Fruit fly (Drosophila melanogaster): ENCODE measurements around the gene CG17075.

The CG17075 gene

dm6 chr2L:267441-268089 is at the start of gene CG17075 (continued):
- TF ChIP-seq pfk (GFP tag; optimal IDR thresholded peaks at IDR 0.05): no peak
- TF ChIP-seq CG17385 (GFP tag; optimal IDR thresholded peaks at IDR 0.05): peak; percentile 92
- peak; percentile 94 for TF ChIP-seq tin (GFP tag; optimal IDR thresholded peaks at IDR 0.05)
- no peak for TF ChIP-seq vnd (GFP tag; IDR thresholded peaks at IDR 0.05; ENCODE audit: partially characterized antibody)
- peak; percentile 92 for TF ChIP-seq CG4424 (GFP tag; optimal IDR thresholded peaks at IDR 0.05)
- peak; percentile 75 for TF ChIP-seq zen (tag; optimal IDR thresholded peaks at IDR 0.05)
- TF ChIP-seq CrebB (tag; optimal IDR thresholded peaks at IDR 0.05): peak; percentile 90
- TF ChIP-seq sna (GFP tag; IDR thresholded peaks at IDR 0.05; ENCODE audit: partially characterized antibody): no peak
- TF ChIP-seq CG12659 (GFP tag; optimal IDR thresholded peaks at IDR 0.05): peak; percentile 97
- no peak for TF ChIP-seq CG42726 (GFP tag; IDR thresholded peaks at IDR 0.05; ENCODE audit: partially characterized antibody)
- peak; percentile 95 for TF ChIP-seq Drgx (GFP tag; IDR thresholded peaks at IDR 0.05)
- peak; percentile 77 for TF ChIP-seq Bdp1 (GFP tag; optimal IDR thresholded peaks at IDR 0.05)
- peak; percentile 77 for TF ChIP-seq CG10959 (GFP tag; IDR thresholded peaks at IDR 0.05)
- peak; percentile 88 for TF ChIP-seq jing (GFP tag; optimal IDR thresholded peaks at IDR 0.05)
- TF ChIP-seq CG10543 (GFP tag; optimal IDR thresholded peaks at IDR 0.05): peak; percentile 75
- TF ChIP-seq CG13894 (tag; optimal IDR thresholded peaks at IDR 0.05): peak; percentile 94
- TF ChIP-seq Kr (GFP tag; optimal IDR thresholded peaks at IDR 0.05): no peak
- TF ChIP-seq salm (tag; optimal IDR thresholded peaks at IDR 0.05): peak; percentile 83
- TF ChIP-seq Aef1 (GFP tag; IDR thresholded peaks at IDR 0.05): peak; percentile 96
- peak; percentile 57 for TF ChIP-seq CG2116 (GFP tag; optimal IDR thresholded peaks at IDR 0.05)
- peak; percentile 88 for TF ChIP-seq CG15011 (GFP tag; optimal IDR thresholded peaks at IDR 0.05)
- peak; percentile 78 for TF ChIP-seq CG10321 (GFP tag; IDR thresholded peaks at IDR 0.05)
- peak; percentile 68 for TF ChIP-seq Bteb2 (GFP tag; optimal IDR thresholded peaks at IDR 0.05)
- TF ChIP-seq NK7.1 (GFP tag; optimal IDR thresholded peaks at IDR 0.05): peak; percentile 39
- TF ChIP-seq CG10366 (GFP tag; IDR thresholded peaks at IDR 0.05): peak; percentile 95
- peak; percentile 80 for TF ChIP-seq B-H2 (GFP tag; optimal IDR thresholded peaks at IDR 0.05)
- TF ChIP-seq CG8388 (GFP tag; optimal IDR thresholded peaks at IDR 0.05): peak; percentile 91
- peak; percentile 86 for TF ChIP-seq pho (GFP tag; optimal IDR thresholded peaks at IDR 0.05)
- peak; percentile 81 for TF ChIP-seq CG31388 (GFP tag; optimal IDR thresholded peaks at IDR 0.05)
- no peak for TF ChIP-seq HmgD (GFP tag; optimal IDR thresholded peaks at IDR 0.05)
- TF ChIP-seq CG18764 (GFP tag; optimal IDR thresholded peaks at IDR 0.05): peak; percentile 88
- peak; percentile 81 for TF ChIP-seq Mad (GFP tag; optimal IDR thresholded peaks at IDR 0.05)
- TF ChIP-seq run (tag; optimal IDR thresholded peaks at IDR 0.05): peak; percentile 87
- TF ChIP-seq CG12744 (GFP tag; optimal IDR thresholded peaks at IDR 0.05): peak; percentile 69
- peak; percentile 98 for TF ChIP-seq CG31441 (GFP tag; IDR thresholded peaks at IDR 0.05)
- peak; percentile 97 for TF ChIP-seq ci (GFP tag; IDR thresholded peaks at IDR 0.05)
- peak; percentile 97 for TF ChIP-seq CG11456 (GFP tag; IDR thresholded peaks at IDR 0.05)
- TF ChIP-seq Sin3A (optimal IDR thresholded peaks at IDR 0.05): no peak
- peak; percentile 92 for TF ChIP-seq Deaf1 (tag; optimal IDR thresholded peaks at IDR 0.05)
- TF ChIP-seq dm (GFP tag; optimal IDR thresholded peaks at IDR 0.05): peak; percentile 31
- peak; percentile 57 for TF ChIP-seq CG9609 (GFP tag; optimal IDR thresholded peaks at IDR 0.05)
- peak; percentile 93 for TF ChIP-seq Hr3 (GFP tag; optimal IDR thresholded peaks at IDR 0.05)
- TF ChIP-seq NFAT (GFP tag; IDR thresholded peaks at IDR 0.05): peak; percentile 90
- peak; percentile 89 for TF ChIP-seq CG4820 (GFP tag; optimal IDR thresholded peaks at IDR 0.05)
- TF ChIP-seq dpn (GFP tag; optimal IDR thresholded peaks at IDR 0.05): peak; percentile 89 to 93
- peak; percentile 81; the same call in 2 of the 3 replicates for TF ChIP-seq CG2199 (GFP tag; IDR thresholded peaks at IDR 0.05)
- TF ChIP-seq Nf-YA (GFP tag; IDR thresholded peaks at IDR 0.05): peak; percentile 89
- TF ChIP-seq gce (GFP tag; IDR thresholded peaks at IDR 0.05): peak; percentile 88
- peak; percentile 72 for TF ChIP-seq CG8281 (tag; optimal IDR thresholded peaks at IDR 0.05)
- TF ChIP-seq bcd (GFP tag; optimal IDR thresholded peaks at IDR 0.05): peak; percentile 85
- peak; percentile 77 for TF ChIP-seq zf30C (GFP tag; optimal IDR thresholded peaks at IDR 0.05)
